Worm (Caenorhabditis elegans): ENCODE results near the gene fbxa-2.

The fbxa-2 gene

DNA sequence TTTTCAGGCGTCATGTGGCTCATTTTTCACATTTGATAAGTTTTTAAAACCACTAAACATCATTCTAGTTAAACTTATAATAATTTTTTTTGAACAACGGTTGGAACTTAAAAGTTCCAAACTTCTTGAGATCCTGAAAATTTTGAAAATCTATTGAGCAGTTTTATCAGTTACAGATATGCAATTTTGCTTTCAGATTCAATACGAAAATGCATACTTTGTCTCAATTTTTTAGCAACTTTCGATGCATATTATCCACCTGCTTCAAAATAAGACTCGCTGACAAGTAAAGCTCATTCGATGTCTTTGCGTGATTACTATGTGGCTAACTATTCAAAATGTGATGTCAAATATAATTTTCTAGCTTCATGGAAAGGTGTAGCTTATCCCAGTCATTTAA lies 22.9 kb downstream of the fbxa-2 start, which contains the start of gene srh-95:
srh-95 (plus strand) TSS at position 301 of the 400 bp plus-strand sequence.
- TF ChIP-seq Y95B8A.8 (GFP tag; IDR thresholded peaks at IDR 0.05) (no peak), ztf-6 (GFP tag; IDR thresholded peaks at IDR 0.05) (no peak), madf-6 (GFP tag; IDR thresholded peaks at IDR 0.05) (no peak), attf-6 (GFP tag; IDR thresholded peaks at IDR 0.05) (no peak), Y67H2A.10 (GFP tag; conservative IDR thresholded peaks at IDR 0.05) (no peak), D2030.7 (GFP tag; IDR thresholded peaks at IDR 0.05) (no peak), zim-3 (tag; optimal IDR thresholded peaks at IDR 0.05) (no peak), mel-28 (tag; optimal IDR thresholded peaks at IDR 0.05; ENCODE audit: borderline replicate concordance) (no peak), mes-4 (tag; optimal IDR thresholded peaks at IDR 0.05) (no peak), ceh-91 (GFP tag; IDR thresholded peaks at IDR 0.05) (no peak), Y53F4B.3 (GFP tag; IDR thresholded peaks at IDR 0.05) (no peak), C06A6.2 (GFP tag; conservative IDR thresholded peaks at IDR 0.05) (no peak), ZK185.1 (tag; optimal IDR thresholded peaks at IDR 0.05; ENCODE audit: poor library complexity, severe bottlenecking) (no peak), hsf-1 (GFP tag; IDR thresholded peaks at IDR 0.05) (no peak), T07F8.4 (tag; optimal IDR thresholded peaks at IDR 0.05) (no peak), snpc-4 (GFP tag; optimal IDR thresholded peaks at IDR 0.05) (no peak), snpc-4 (tag; optimal IDR thresholded peaks at IDR 0.05) (no peak), B0336.3 (GFP tag; IDR thresholded peaks at IDR 0.05) (no peak), him-1 (tag; optimal IDR thresholded peaks at IDR 0.05) (no peak), ztf-28 (GFP tag; IDR thresholded peaks at IDR 0.05) (no peak)

DNA sequence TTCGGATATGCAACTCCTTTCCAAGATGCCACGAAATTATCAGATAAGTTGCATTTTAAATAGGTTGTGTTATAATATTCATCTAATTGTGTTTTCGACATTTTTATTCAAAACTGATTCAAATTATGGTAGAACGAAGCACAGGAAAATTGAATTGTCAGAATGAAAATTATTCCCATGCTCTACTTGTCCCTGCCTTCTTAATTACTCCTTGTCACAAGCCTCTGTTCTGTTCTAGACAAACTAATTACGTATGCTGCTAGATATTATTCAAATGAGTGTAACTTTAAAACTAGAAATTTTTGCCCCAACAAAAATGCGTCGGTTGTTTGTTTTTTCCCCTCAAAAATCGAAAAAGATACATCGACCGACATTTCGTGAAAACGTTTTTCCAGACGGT lies 25.4 kb downstream of the fbxa-2 start, which contains the start of gene srh-104:
srh-104 (minus strand) TSS at position 101 of the 400 bp plus-strand sequence.
- no peak for TF ChIP-seq Y56A3A.18 (GFP tag; IDR thresholded peaks at IDR 0.05)
- no peak for TF ChIP-seq nfya-2 (GFP tag; IDR thresholded peaks at IDR 0.05)
- TF ChIP-seq pha-4 (tag; optimal IDR thresholded peaks at IDR 0.05) = no peak
- no peak for TF ChIP-seq ceh-58 (GFP tag; IDR thresholded peaks at IDR 0.05)
- no peak for TF ChIP-seq D2030.7 (GFP tag; IDR thresholded peaks at IDR 0.05)
- TF ChIP-seq C06A6.2 (GFP tag; conservative IDR thresholded peaks at IDR 0.05) = no peak
- TF ChIP-seq F10E7.11 (tag; optimal IDR thresholded peaks at IDR 0.05) = no peak
- TF ChIP-seq lin-40 (tag; optimal IDR thresholded peaks at IDR 0.05) = no peak
- TF ChIP-seq ceh-40 (GFP tag; IDR thresholded peaks at IDR 0.05) = no peak
- no peak for TF ChIP-seq ceh-100 (GFP tag; IDR thresholded peaks at IDR 0.05)
- no peak for TF ChIP-seq B0336.3 (GFP tag; IDR thresholded peaks at IDR 0.05)
- TF ChIP-seq Y53F4B.3 (GFP tag; IDR thresholded peaks at IDR 0.05) = no peak
- TF ChIP-seq ekl-4 (GFP tag; IDR thresholded peaks at IDR 0.05) = no peak
- TF ChIP-seq F52B5.7 (tag; optimal IDR thresholded peaks at IDR 0.05) = no peak

ce11 chrV:16237223-16237622 lies 32.2 kb downstream of the fbxa-2 start, which contains the start of gene F21H7.5:
Gene F21H7.5, plus strand, starts transcription at chrV:16237523.
- no peak for TF ChIP-seq sea-2 (GFP tag; IDR thresholded peaks at IDR 0.05)
- no peak for TF ChIP-seq lsy-27 (tag; optimal IDR thresholded peaks at IDR 0.05; ENCODE audit: borderline replicate concordance, insufficient read depth)
- no peak for TF ChIP-seq akir-1 (GFP tag; optimal IDR thresholded peaks at IDR 0.05)
- no peak for TF ChIP-seq madf-6 (GFP tag; IDR thresholded peaks at IDR 0.05)
- TF ChIP-seq Y53G8AR.9 (GFP tag; conservative IDR thresholded peaks at IDR 0.05) = no peak
- TF ChIP-seq madf-3 (GFP tag; IDR thresholded peaks at IDR 0.05) = no peak
- no peak for TF ChIP-seq ceh-91 (GFP tag; IDR thresholded peaks at IDR 0.05)
- no peak for TF ChIP-seq attf-5 (GFP tag; optimal IDR thresholded peaks at IDR 0.05)
- no peak for TF ChIP-seq F57A8.1 (GFP tag; optimal IDR thresholded peaks at IDR 0.05)
- no peak for TF ChIP-seq lin-40 (tag; optimal IDR thresholded peaks at IDR 0.05)
- TF ChIP-seq lag-1 (GFP tag; IDR thresholded peaks at IDR 0.05) = no peak
- no peak for TF ChIP-seq lsl-1 (GFP tag; optimal IDR thresholded peaks at IDR 0.05)
- TF ChIP-seq die-1 (tag; optimal IDR thresholded peaks at IDR 0.05) = no peak
